Worm (Caenorhabditis elegans) whole organism, early embryonic: ENCODE results near the gene M28.9.

Experiments used
- B0310.2 ChIP-seq: sonication (generic microtip); optimal IDR thresholded peaks from 2 replicates; lab custom pipeline; 2016; ENCODE audit warnings: mild to moderate bottlenecking, missing genetic modification characterization, missing compliant biosample characterization
- F13C5.2 ChIP-seq: sonication (generic microtip); optimal IDR thresholded peaks from 2 replicates; lab custom pipeline; 2017; ENCODE audit warnings: mild to moderate bottlenecking, missing genetic modification characterization, inconsistent platforms, missing compliant biosample characterization
- aly-1 ChIP-seq: sonication (generic microtip); optimal IDR thresholded peaks from 2 replicates; lab custom pipeline; 2016; ENCODE audit warnings: missing genetic modification characterization, missing compliant biosample characterization
- ama-1 ChIP-seq: fragments of 150-350 bp; optimal IDR thresholded peaks from 2 replicates; lab custom pipeline; 2014
- ceh-13 ChIP-seq: fragments of 200-800 bp; sonication (Bioruptor generic); optimal IDR thresholded peaks from 2 replicates; lab custom pipeline; 2018; ENCODE audit warnings: mild to moderate bottlenecking, missing genetic modification characterization, missing compliant biosample characterization
- ceh-36 ChIP-seq: sonication (generic microtip); optimal IDR thresholded peaks from 2 replicates; lab custom pipeline; 2016; ENCODE audit warnings: missing genetic modification characterization, inconsistent platforms, missing compliant biosample characterization
- ets-7 ChIP-seq: sonication (generic microtip); optimal IDR thresholded peaks from 2 replicates; lab custom pipeline; 2016; ENCODE audit warnings: missing genotype, missing genetic modification characterization, missing compliant biosample characterization
- flt-1 ChIP-seq: fragments of 200-800 bp; sonication (Bioruptor generic); IDR thresholded peaks from 2 replicates; pipeline ENCODE4 v1.3.6; 2022; ENCODE audit warnings: missing genetic modification characterization, missing compliant biosample characterization
- hmbx-1 ChIP-seq: sonication (generic microtip); optimal IDR thresholded peaks from 2 replicates; lab custom pipeline; 2016; ENCODE audit warnings: mild to moderate bottlenecking, missing genetic modification characterization, missing compliant biosample characterization
- hmg-4 ChIP-seq: fragments of 200-800 bp; sonication (Bioruptor generic); optimal IDR thresholded peaks from 2 replicates; lab custom pipeline; 2018; ENCODE audit warnings: mild to moderate bottlenecking, missing genetic modification characterization, missing compliant biosample characterization
- hnd-1 ChIP-seq: sonication (generic microtip); optimal IDR thresholded peaks from 2 replicates; lab custom pipeline; 2016; ENCODE audit warnings: missing genetic modification characterization, missing compliant biosample characterization
- pes-1 ChIP-seq: fragments of 200-800 bp; sonication (Bioruptor generic); IDR thresholded peaks from 2 replicates; pipeline ENCODE4 v1.3.6; 2022; ENCODE audit warnings: missing genetic modification reagents, missing genetic modification characterization, missing compliant biosample characterization
- scrt-1 ChIP-seq: fragments of 200-800 bp; sonication (Bioruptor generic); IDR thresholded peaks from 2 replicates; pipeline ENCODE4 v1.3.6; 2022; ENCODE audit warnings: missing genetic modification characterization, missing compliant biosample characterization
- sea-1 ChIP-seq: fragments of 200-800 bp; sonication (Bioruptor generic); conservative IDR thresholded peaks from 2 replicates; pipeline ENCODE4 v1.3.6; 2022; ENCODE audit warnings: missing genetic modification characterization, missing compliant biosample characterization
- tbx-11 ChIP-seq: fragments of 200-800 bp; sonication (Bioruptor generic); IDR thresholded peaks from 2 replicates; pipeline ENCODE4 v1.3.6; 2022; ENCODE audit warnings: missing genetic modification characterization, missing compliant biosample characterization
- tbx-37 ChIP-seq: fragments of 200-800 bp; sonication (Bioruptor generic); conservative IDR thresholded peaks from 2 replicates; pipeline ENCODE4 v1.3.6; 2022; ENCODE audit warnings: missing genetic modification reagents, missing genetic modification characterization, missing compliant biosample characterization
- tra-4 ChIP-seq: sonication (generic microtip); optimal IDR thresholded peaks from 2 replicates; lab custom pipeline; 2017; ENCODE audit warnings: missing genetic modification characterization, missing compliant biosample characterization

The M28.9 gene

ce11 chrII:10653559-10653958, 14.3 kb downstream of the M28.9 start:
- TF ChIP-seq ceh-36 (tag; lab: Kevin White, UChicago) (no peak), sea-1 (GFP tag; lab: Robert Waterston, UW) (no peak), flt-1 (GFP tag; lab: Robert Waterston, UW) (no peak), tbx-11 (GFP tag; lab: Robert Waterston, UW) (no peak), ets-7 (no peak)

DNA sequence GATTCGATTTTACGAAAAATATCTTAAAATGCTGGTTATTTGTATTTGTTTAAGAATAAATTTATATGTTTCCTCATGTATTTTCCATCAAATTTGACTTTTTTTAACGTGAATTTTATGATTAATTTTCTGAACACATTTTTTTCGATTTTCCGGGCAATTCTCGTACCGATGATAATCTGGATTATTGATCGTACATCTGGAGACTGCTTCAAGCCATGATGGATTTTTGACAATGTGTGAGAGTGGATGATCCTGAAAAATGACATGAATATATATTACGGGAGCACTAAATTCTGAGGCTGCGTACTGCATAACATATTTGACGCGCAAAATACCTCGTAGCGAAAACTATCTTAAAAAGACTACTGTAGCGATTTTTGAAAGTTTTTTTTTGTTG, 15.2 kb downstream of the M28.9 start:
- TF ChIP-seq hmbx-1 (no peak), hnd-1 (no peak), ama-1 (lab: Kevin White, UChicago) (no peak), sea-1 (GFP tag; lab: Robert Waterston, UW) (no peak), F13C5.2 (tag; lab: Kevin White, UChicago) (no peak), scrt-1 (GFP tag; lab: Robert Waterston, UW) (no peak), aly-1 (tag; lab: Kevin White, UChicago) (no peak), pes-1 (GFP tag; lab: Robert Waterston, UW) (no peak), tra-4 (no peak), tbx-11 (GFP tag; lab: Robert Waterston, UW) (no peak), hmg-4 (GFP tag; lab: Kevin White, UChicago) (no peak), ceh-36 (tag; lab: Kevin White, UChicago) (no peak)

ce11 chrII:10656395-10656794, 17.2 kb downstream of the M28.9 start:
- TF ChIP-seq tbx-37 (GFP tag; lab: Robert Waterston, UW), result no peak
- no peak for TF ChIP-seq ama-1 (lab: Kevin White, UChicago)
- TF ChIP-seq B0310.2 (tag; lab: Kevin White, UChicago), result no peak
- no peak for TF ChIP-seq ceh-13 (GFP tag; lab: Kevin White, UChicago)
- TF ChIP-seq flt-1 (GFP tag; lab: Robert Waterston, UW), result no peak
- no peak for TF ChIP-seq tra-4
- TF ChIP-seq ets-7, result no peak

ce11 chrII:10657632-10658108, 18.5 kb downstream of the M28.9 start, which contains the start of gene lact-3:
lact-3 (minus strand) TSS chrII:10657682.
- TF ChIP-seq sea-1 (GFP tag; lab: Robert Waterston, UW) (0 out of 2 replicates have a peak, but pooled peaks have one; percentile 9), tra-4 (no peak)

DNA sequence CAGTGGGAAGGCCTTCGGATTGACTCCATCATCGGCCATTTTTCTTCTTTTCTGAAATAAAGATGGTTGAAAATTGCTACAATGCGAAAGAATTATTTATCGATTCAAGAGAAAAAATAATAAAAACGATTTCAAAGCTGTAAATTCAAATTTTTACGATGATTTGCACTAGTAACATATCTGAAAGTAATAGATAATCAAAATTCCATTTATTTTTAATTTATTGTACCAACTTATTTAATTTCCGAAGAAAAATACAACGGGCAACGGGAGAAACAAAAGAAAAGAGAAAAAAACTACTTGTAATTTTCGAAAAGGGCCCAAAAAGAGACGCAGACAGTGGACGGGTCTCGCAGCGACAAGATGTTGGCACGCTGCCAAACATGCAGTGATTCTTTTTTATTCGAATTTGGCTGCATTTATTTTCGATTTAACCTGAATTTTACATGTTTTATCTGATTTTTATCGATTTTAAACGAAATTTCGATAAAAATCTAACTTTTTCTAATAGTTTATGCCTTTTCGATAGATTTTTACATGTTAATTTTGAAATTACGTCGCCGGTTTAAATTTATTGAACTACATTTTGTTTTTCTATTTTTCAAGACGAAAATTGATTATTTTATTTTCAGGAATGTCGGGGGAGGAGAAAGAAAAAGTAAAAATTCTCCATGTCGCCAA, 19.5 kb downstream of the M28.9 start, which contains the start of the genes snu-13 and rsp-7:
snu-13 (minus strand) TSS at position 51 of the 681 bp plus-strand sequence.
rsp-7 (plus strand) TSS at position 631 of the 681 bp plus-strand sequence.
- TF ChIP-seq F13C5.2 (tag; lab: Kevin White, UChicago) (no peak), sea-1 (GFP tag; lab: Robert Waterston, UW) (no peak), tra-4 (no peak), ama-1 (lab: Kevin White, UChicago) (no peak), flt-1 (GFP tag; lab: Robert Waterston, UW) (no peak), tbx-37 (GFP tag; lab: Robert Waterston, UW) (no peak), scrt-1 (GFP tag; lab: Robert Waterston, UW) (no peak), hnd-1 (no peak), tbx-11 (GFP tag; lab: Robert Waterston, UW) (no peak), hmg-4 (GFP tag; lab: Kevin White, UChicago) (no peak), ets-7 (no peak), pes-1 (GFP tag; lab: Robert Waterston, UW) (no peak), B0310.2 (tag; lab: Kevin White, UChicago) (no peak)

DNA sequence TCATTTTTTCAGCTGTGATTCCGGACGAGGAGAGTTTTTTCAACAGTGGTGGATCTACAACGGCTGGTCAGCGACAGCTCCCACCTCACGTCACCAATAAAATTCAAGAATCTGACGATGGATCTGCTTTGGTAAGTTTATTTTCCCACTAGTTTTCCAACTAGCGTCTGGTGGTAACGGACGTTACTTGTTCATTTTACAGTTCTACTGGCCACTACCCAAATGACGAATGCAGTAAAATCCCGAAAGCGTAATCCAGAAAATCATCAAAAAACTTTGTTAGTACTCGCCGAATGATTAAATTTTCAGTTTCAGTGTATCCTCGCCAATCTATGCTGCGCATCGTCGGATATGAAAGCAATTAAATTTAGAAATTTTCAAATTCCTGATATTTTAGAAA, 20.4 kb downstream of the M28.9 start:
- TF ChIP-seq hmg-4 (GFP tag; lab: Kevin White, UChicago) (no peak), tra-4 (no peak), ceh-13 (GFP tag; lab: Kevin White, UChicago) (no peak), hnd-1 (no peak), B0310.2 (tag; lab: Kevin White, UChicago) (no peak), F13C5.2 (tag; lab: Kevin White, UChicago) (no peak), ama-1 (lab: Kevin White, UChicago) (no peak), pes-1 (GFP tag; lab: Robert Waterston, UW) (no peak), aly-1 (tag; lab: Kevin White, UChicago) (no peak), ets-7 (no peak), tbx-37 (GFP tag; lab: Robert Waterston, UW) (no peak), hmbx-1 (no peak), sea-1 (GFP tag; lab: Robert Waterston, UW) (no peak), tbx-11 (GFP tag; lab: Robert Waterston, UW) (no peak), scrt-1 (GFP tag; lab: Robert Waterston, UW) (no peak), ceh-36 (tag; lab: Kevin White, UChicago) (no peak), flt-1 (GFP tag; lab: Robert Waterston, UW) (no peak)

ce11 chrII:10660892-10661291, 21.7 kb downstream of the M28.9 start, which contains the start of gene marc-2:
marc-2 (minus strand) TSS chrII:10660992.
- TF ChIP-seq pes-1 (GFP tag; lab: Robert Waterston, UW) (no peak), sea-1 (GFP tag; lab: Robert Waterston, UW) (no peak), hnd-1 (no peak), ama-1 (lab: Kevin White, UChicago) (no peak), hmg-4 (GFP tag; lab: Kevin White, UChicago) (no peak), scrt-1 (GFP tag; lab: Robert Waterston, UW) (no peak), tra-4 (no peak), B0310.2 (tag; lab: Kevin White, UChicago) (no peak), tbx-11 (GFP tag; lab: Robert Waterston, UW) (no peak), hmbx-1 (no peak), ets-7 (no peak), aly-1 (tag; lab: Kevin White, UChicago) (no peak), ceh-36 (tag; lab: Kevin White, UChicago) (no peak), ceh-13 (GFP tag; lab: Kevin White, UChicago) (no peak), flt-1 (GFP tag; lab: Robert Waterston, UW) (no peak), tbx-37 (GFP tag; lab: Robert Waterston, UW) (no peak), F13C5.2 (tag; lab: Kevin White, UChicago) (no peak)
